Worm (Caenorhabditis elegans) whole organism, late embryonic: ENCODE measurements around the gene K12H4.3.

Source experiments
- ahr-1 ChIP-seq: sonication (generic microtip); optimal IDR thresholded peaks from 2 replicates; lab custom pipeline; 2016; ENCODE audit warnings: missing genetic modification characterization, missing compliant biosample characterization
- ceh-18 ChIP-seq: sonication (generic microtip); optimal IDR thresholded peaks from 2 replicates; lab custom pipeline; 2016; ENCODE audit warnings: missing genetic modification characterization, missing compliant biosample characterization
- ceh-30 ChIP-seq: fragments of 150-350 bp; optimal IDR thresholded peaks from 2 replicates; lab custom pipeline; 2014; ENCODE audit warnings: missing biosample characterization, missing genetic modification characterization
- ceh-31 ChIP-seq: sonication (generic microtip); optimal IDR thresholded peaks from 2 replicates; lab custom pipeline; 2016; ENCODE audit warnings: missing genetic modification characterization, missing compliant biosample characterization
- ceh-9 ChIP-seq: sonication (generic microtip); optimal IDR thresholded peaks from 2 replicates; lab custom pipeline; 2016; ENCODE audit warnings: mild to moderate bottlenecking, missing genetic modification characterization, inconsistent platforms, missing compliant biosample characterization
- eyg-1 ChIP-seq: sonication (generic microtip); optimal IDR thresholded peaks from 2 replicates; lab custom pipeline; 2016; ENCODE audit warnings: missing genotype, missing genetic modification characterization, missing compliant biosample characterization
- fkh-10 ChIP-seq: fragments of 150-350 bp; optimal IDR thresholded peaks from 2 replicates; lab custom pipeline; 2014; ENCODE audit warnings: missing biosample characterization, missing genetic modification reagents, missing genetic modification characterization
- nhr-11 ChIP-seq: fragments of 150-350 bp; optimal IDR thresholded peaks from 2 replicates; lab custom pipeline; 2014; ENCODE audit warnings: missing biosample characterization, missing genetic modification characterization
- odd-2 ChIP-seq: sonication (generic microtip); optimal IDR thresholded peaks from 2 replicates; lab custom pipeline; 2017; ENCODE audit warnings: antibody characterized with exemption, mild to moderate bottlenecking, missing genetic modification characterization, missing compliant biosample characterization
- pha-2 ChIP-seq: sonication (generic microtip); optimal IDR thresholded peaks from 2 replicates; lab custom pipeline; 2017; ENCODE audit warnings: mild to moderate bottlenecking, missing genetic modification characterization, missing compliant biosample characterization
- pqm-1 ChIP-seq: sonication (generic microtip); optimal IDR thresholded peaks from 2 replicates; lab custom pipeline; 2016; ENCODE audit warnings: missing genetic modification characterization, missing compliant biosample characterization
- unc-42 ChIP-seq: sonication (generic microtip); optimal IDR thresholded peaks from 2 replicates; lab custom pipeline; 2016; ENCODE audit warnings: missing genotype, missing genetic modification characterization, missing compliant biosample characterization

ce11 chrIII:8042775-8043174 lies 3.1 kb upstream of the K12H4.3 start, which contains the start of gene K12H4.6:
- TF ChIP-seq unc-42 (no peak), ceh-31 (tag; lab: Kevin White, UChicago) (no peak), ceh-18 (no peak), pqm-1 (tag; lab: Kevin White, UChicago) (no peak), ceh-9 (tag; lab: Kevin White, UChicago) (no peak), odd-2 (no peak), pha-2 (tag; lab: Kevin White, UChicago) (no peak), eyg-1 (tag; lab: Kevin White, UChicago) (no peak), nhr-11 (no peak), ceh-30 (tag; lab: Kevin White, UChicago) (no peak), fkh-10 (GFP tag; lab: Kevin White, UChicago) (no peak), ahr-1 (tag; lab: Kevin White, UChicago) (no peak)
